Worm (Caenorhabditis elegans) whole organism, L4 larva: ENCODE measurements around the gene C27H5.2.

Experiments used
- Y75B8A.6 ChIP-seq: fragments of 200-800 bp; sonication (Bioruptor generic); IDR thresholded peaks from 2 replicates; pipeline ENCODE4 v1.3.6; 2022; ENCODE audit warnings: missing genetic modification reagents, missing genetic modification characterization, missing compliant biosample characterization
- aly-2 ChIP-seq: sonication (generic microtip); optimal IDR thresholded peaks from 2 replicates; lab custom pipeline; 2018; ENCODE audit warnings: missing biosample characterization, missing genetic modification characterization
- ctbp-1 ChIP-seq: fragments of 200-800 bp; sonication (Bioruptor generic); IDR thresholded peaks from 2 replicates; pipeline ENCODE4 v1.3.6; 2022; ENCODE audit warnings: missing genetic modification reagents, missing genetic modification characterization, missing compliant biosample characterization
- hlh-30 ChIP-seq: sonication (generic microtip); optimal IDR thresholded peaks from 2 replicates; lab custom pipeline; 2017; ENCODE audit warnings: antibody characterized with exemption, mild to moderate bottlenecking, missing genetic modification characterization, missing compliant biosample characterization; ENCODE audit not compliant: insufficient read depth
- lir-3 ChIP-seq: sonication (generic microtip); optimal IDR thresholded peaks from 2 replicates; lab custom pipeline; 2016; ENCODE audit warnings: mild to moderate bottlenecking, missing genetic modification characterization, missing compliant biosample characterization
- lsy-2 ChIP-seq, 2 experiments: fragments of 150-350 bp in 1 of 2; sonication (generic microtip) in 1 of 2; optimal IDR thresholded peaks; 2 replicates each; lab custom pipeline; 2014 to 2017; ENCODE audit warnings: missing biosample characterization in 2 of 2, missing genetic modification characterization in 2 of 2
- unc-130 ChIP-seq: sonication (generic microtip); optimal IDR thresholded peaks from 2 replicates; lab custom pipeline; 2016; ENCODE audit warnings: missing genetic modification reagents, missing genetic modification characterization, missing compliant biosample characterization
- unc-62 ChIP-seq, 3 experiments: fragments of 150-350 bp in 1 of 3; sonication (generic microtip); optimal IDR thresholded peaks in 2 of 3; peaks in 1 of 3; 1 replicate in 1 of 3; 2 replicates in 2 of 3; lab custom pipeline; 2014 to 2017; ENCODE audit warnings: missing biosample characterization in 3 of 3, missing genetic modification characterization in 3 of 3, missing genetic modification reagents in 3 of 3, missing genotype in 1 of 3
- vab-7 ChIP-seq: fragments of 200-800 bp; sonication (Bioruptor generic); IDR thresholded peaks from 2 replicates; pipeline ENCODE4 v1.3.6; 2022; ENCODE audit warnings: missing genetic modification reagents, missing genetic modification characterization, missing compliant biosample characterization
- zip-11 ChIP-seq: fragments of 200-800 bp; sonication (Bioruptor generic); IDR thresholded peaks from 2 replicates; pipeline ENCODE4 v1.3.6; 2022; ENCODE audit warnings: missing genetic modification characterization, missing compliant biosample characterization

DNA sequence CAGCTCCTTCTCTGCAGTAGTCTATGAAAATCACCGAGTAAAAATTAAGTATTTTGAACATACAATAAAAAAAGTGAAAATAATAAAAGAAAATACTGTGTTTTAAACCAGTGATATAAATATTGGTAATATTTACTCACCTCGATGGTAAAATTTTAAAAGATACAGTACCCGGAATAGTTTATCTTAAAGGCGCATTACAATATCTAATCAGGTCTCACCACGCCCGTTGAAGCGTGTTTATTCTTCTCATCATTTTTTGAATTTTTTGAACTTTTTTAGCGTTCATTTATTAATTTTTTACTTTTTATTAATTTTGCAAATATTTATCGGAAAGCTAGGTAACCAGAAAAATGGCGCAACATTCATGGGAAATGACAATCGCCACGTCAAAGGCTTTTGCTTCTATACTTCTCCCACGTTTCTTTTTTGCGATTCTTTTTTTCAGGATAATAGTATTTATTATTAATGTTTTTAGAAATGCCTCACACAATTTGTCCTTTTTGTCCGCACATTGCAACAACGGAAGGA lies 33.6 kb upstream of the C27H5.2 start, which contains the start of gene F10E7.2:
- TF ChIP-seq lsy-2 (tag; optimal IDR thresholded peaks at IDR 0.05; lab: Kevin White, UChicago) (no peak), ctbp-1 (GFP tag; lab: Robert Waterston, UW) (no peak), unc-130 (GFP tag; lab: Kevin White, UChicago) (peak; percentile 32), zip-11 (GFP tag; lab: Robert Waterston, UW) (no peak), hlh-30 (tag; lab: Kevin White, UChicago) (no peak), unc-62 (GFP tag; optimal IDR thresholded peaks at IDR 0.05 in 1 of 2; lab: Kevin White, UChicago) (no peak), unc-62 (tag; optimal IDR thresholded peaks at IDR 0.05; lab: Kevin White, UChicago) (no peak), aly-2 (tag; lab: Kevin White, UChicago) (no peak), lir-3 (tag; lab: Kevin White, UChicago) (no peak), vab-7 (GFP tag; lab: Robert Waterston, UW) (no peak), Y75B8A.6 (GFP tag; lab: Robert Waterston, UW) (no peak)
